Worm (Caenorhabditis elegans) whole organism, L4 larva: Measurements from ENCODE around the gene F52H2.5.
A peak's percentile ranks its signal among the peaks of the same experiment; 100 is the strongest.

Experiments used
- F10B5.3 ChIP-seq: sonication (generic microtip); optimal IDR thresholded peaks from 2 replicates; lab custom pipeline; 2016; ENCODE audit warnings: mild to moderate bottlenecking, missing genetic modification characterization, missing compliant biosample characterization
- F37D6.2 ChIP-seq: sonication (generic microtip); optimal IDR thresholded peaks from 2 replicates; lab custom pipeline; 2016; ENCODE audit warnings: mild to moderate bottlenecking, missing genetic modification characterization, missing compliant biosample characterization
- F44E2.7 ChIP-seq: fragments of 200-800 bp; sonication (Bioruptor generic); IDR thresholded peaks from 2 replicates; pipeline ENCODE4 v2.1.2; 2022; ENCODE audit warnings: missing genetic modification characterization, missing compliant biosample characterization
- T26A8.4 ChIP-seq: fragments of 200-800 bp; sonication (Bioruptor generic); IDR thresholded peaks from 2 replicates; pipeline ENCODE4 v1.3.6; 2022; ENCODE audit warnings: missing genetic modification characterization, missing compliant biosample characterization
- Y75B8A.6 ChIP-seq: fragments of 200-800 bp; sonication (Bioruptor generic); IDR thresholded peaks from 2 replicates; pipeline ENCODE4 v1.3.6; 2022; ENCODE audit warnings: missing genetic modification reagents, missing genetic modification characterization, missing compliant biosample characterization
- ZK546.5 ChIP-seq, 2 experiments: sonication (generic microtip); optimal IDR thresholded peaks; 2 replicates each; lab custom pipeline; 2017; ENCODE audit warnings: missing biosample characterization in 2 of 2, missing genetic modification characterization in 2 of 2
- aly-2 ChIP-seq: sonication (generic microtip); optimal IDR thresholded peaks from 2 replicates; lab custom pipeline; 2018; ENCODE audit warnings: missing biosample characterization, missing genetic modification characterization
- ama-1 ChIP-seq: fragments of 150-350 bp; optimal IDR thresholded peaks from 2 replicates; lab custom pipeline; 2014; ENCODE audit warnings: inconsistent platforms, mixed read lengths
- ceh-20 ChIP-seq: fragments of 200-800 bp; sonication (Bioruptor generic); IDR thresholded peaks from 2 replicates; pipeline ENCODE4 v1.3.6; 2022; ENCODE audit warnings: missing genetic modification reagents, missing genetic modification characterization, missing compliant biosample characterization
- ceh-28 ChIP-seq: fragments of 150-350 bp; optimal IDR thresholded peaks from 2 replicates; lab custom pipeline; 2014; ENCODE audit warnings: missing biosample characterization, missing genetic modification reagents, missing genetic modification characterization
- ceh-44 ChIP-seq: fragments of 200-800 bp; sonication (Bioruptor generic); IDR thresholded peaks from 2 replicates; pipeline ENCODE4 v1.3.6; 2022; ENCODE audit warnings: missing genetic modification reagents, missing genetic modification characterization, missing compliant biosample characterization
- ctbp-1 ChIP-seq: fragments of 200-800 bp; sonication (Bioruptor generic); IDR thresholded peaks from 2 replicates; pipeline ENCODE4 v1.3.6; 2022; ENCODE audit warnings: missing genetic modification reagents, missing genetic modification characterization, missing compliant biosample characterization
- daf-16 ChIP-seq, 3 experiments: sonication (generic microtip); optimal IDR thresholded peaks; 2 replicates each; lab custom pipeline; 2016 to 2017; ENCODE audit warnings: missing genetic modification characterization in 3 of 3, missing genetic modification reagents in 3 of 3, mild to moderate bottlenecking in 2 of 3, missing compliant biosample characterization in 2 of 3, missing biosample characterization in 1 of 3, moderate library complexity in 1 of 3
- dmd-6 ChIP-seq: fragments of 200-800 bp; sonication (Bioruptor generic); IDR thresholded peaks from 2 replicates; pipeline ENCODE4 v1.3.6; 2022; ENCODE audit warnings: missing genetic modification reagents, missing genetic modification characterization, missing compliant biosample characterization
- dpl-1 ChIP-seq: fragments of 150-350 bp; optimal IDR thresholded peaks from 2 replicates; lab custom pipeline; 2014; ENCODE audit warnings: missing biosample characterization, missing genetic modification reagents, missing genetic modification characterization
- dve-1 ChIP-seq: sonication (generic microtip); optimal IDR thresholded peaks from 2 replicates; lab custom pipeline; 2017; ENCODE audit warnings: antibody characterized with exemption, mild to moderate bottlenecking, missing genetic modification characterization, missing compliant biosample characterization; ENCODE audit not compliant: insufficient read depth
- egl-27 ChIP-seq: sonication (generic microtip); optimal IDR thresholded peaks from 3 replicates; lab custom pipeline; 2017; ENCODE audit warnings: missing biosample characterization, missing genetic modification reagents, missing genetic modification characterization
- fkh-10 ChIP-seq: fragments of 150-350 bp; optimal IDR thresholded peaks from 2 replicates; lab custom pipeline; 2014; ENCODE audit warnings: missing biosample characterization, missing genetic modification reagents, missing genetic modification characterization
- hlh-30 ChIP-seq: sonication (generic microtip); optimal IDR thresholded peaks from 2 replicates; lab custom pipeline; 2017; ENCODE audit warnings: antibody characterized with exemption, mild to moderate bottlenecking, missing genetic modification characterization, missing compliant biosample characterization; ENCODE audit not compliant: insufficient read depth
- lin-39 ChIP-seq: fragments of 150-350 bp; optimal IDR thresholded peaks from 2 replicates; lab custom pipeline; 2014; ENCODE audit warnings: missing biosample characterization, missing genetic modification reagents, missing genetic modification characterization
- lir-3 ChIP-seq: sonication (generic microtip); optimal IDR thresholded peaks from 2 replicates; lab custom pipeline; 2016; ENCODE audit warnings: mild to moderate bottlenecking, missing genetic modification characterization, missing compliant biosample characterization
- lsy-2 ChIP-seq, 2 experiments: fragments of 150-350 bp in 1 of 2; sonication (generic microtip) in 1 of 2; optimal IDR thresholded peaks; 2 replicates each; lab custom pipeline; 2014 to 2017; ENCODE audit warnings: missing biosample characterization in 2 of 2, missing genetic modification characterization in 2 of 2
- mep-1 ChIP-seq: fragments of 150-350 bp; sonication (generic microtip); optimal IDR thresholded peaks from 3 replicates; lab custom pipeline; 2014; ENCODE audit warnings: missing biosample characterization, missing genetic modification characterization
- mes-2 ChIP-seq: sonication (generic microtip); optimal IDR thresholded peaks from 2 replicates; lab custom pipeline; 2016; ENCODE audit warnings: missing genotype, mild to moderate bottlenecking, missing genetic modification characterization, missing compliant biosample characterization; ENCODE audit not compliant: poor library complexity, severe bottlenecking
- mxl-3 ChIP-seq: fragments of 200-800 bp; sonication (Bioruptor generic); optimal IDR thresholded peaks from 2 replicates; lab custom pipeline; 2018; ENCODE audit warnings: mild to moderate bottlenecking, missing genetic modification characterization, missing compliant biosample characterization
- nhr-237 ChIP-seq: sonication (generic microtip); optimal IDR thresholded peaks from 2 replicates; lab custom pipeline; 2017; ENCODE audit warnings: missing biosample characterization, missing genetic modification characterization
- nhr-25 ChIP-seq: sonication (generic microtip); optimal IDR thresholded peaks from 2 replicates; lab custom pipeline; 2017; ENCODE audit warnings: missing genetic modification characterization, mild to moderate bottlenecking, missing compliant biosample characterization, antibody characterized with exemption, moderate library complexity, borderline replicate concordance; ENCODE audit not compliant: insufficient read depth
- nhr-48 ChIP-seq: sonication (generic microtip); optimal IDR thresholded peaks from 2 replicates; lab custom pipeline; 2016; ENCODE audit warnings: mild to moderate bottlenecking, missing genetic modification characterization, missing compliant biosample characterization
- nhr-6 ChIP-seq: fragments of 150-350 bp; optimal IDR thresholded peaks from 2 replicates; lab custom pipeline; 2014; ENCODE audit warnings: missing biosample characterization, missing genetic modification characterization
- nhr-76 ChIP-seq: fragments of 150-350 bp; optimal IDR thresholded peaks from 2 replicates; lab custom pipeline; 2014; ENCODE audit warnings: missing biosample characterization, missing genetic modification characterization
- nhr-77 ChIP-seq: fragments of 150-350 bp; optimal IDR thresholded peaks from 2 replicates; lab custom pipeline; 2014; ENCODE audit warnings: missing biosample characterization, missing genetic modification characterization
- php-3 ChIP-seq: fragments of 200-800 bp; sonication (Bioruptor generic); IDR thresholded peaks from 2 replicates; pipeline ENCODE4 v1.3.6; 2022; ENCODE audit warnings: missing genetic modification reagents, missing genetic modification characterization, missing compliant biosample characterization
- pqm-1 ChIP-seq: sonication (generic microtip); optimal IDR thresholded peaks from 2 replicates; lab custom pipeline; 2017; ENCODE audit warnings: missing biosample characterization, missing genetic modification characterization
- rbr-2 ChIP-seq: sonication (generic microtip); optimal IDR thresholded peaks from 2 replicates; lab custom pipeline; 2016; ENCODE audit warnings: missing genotype, missing genetic modification characterization, missing compliant biosample characterization
- sdz-12 ChIP-seq: fragments of 200-800 bp; sonication (Bioruptor generic); optimal IDR thresholded peaks from 2 replicates; lab custom pipeline; 2018; ENCODE audit warnings: mild to moderate bottlenecking, missing genetic modification characterization, missing compliant biosample characterization
- skn-1 ChIP-seq: fragments of 150-350 bp; optimal IDR thresholded peaks from 2 replicates; lab custom pipeline; 2014; ENCODE audit warnings: missing biosample characterization, missing genetic modification characterization
- snpc-1.2 ChIP-seq: fragments of 200-800 bp; sonication (Bioruptor generic); IDR thresholded peaks from 2 replicates; pipeline ENCODE4 v1.3.6; 2022; ENCODE audit warnings: missing genetic modification reagents, missing genetic modification characterization, missing compliant biosample characterization
- spr-3 ChIP-seq: fragments of 200-800 bp; sonication (Bioruptor generic); optimal IDR thresholded peaks from 2 replicates; lab custom pipeline; 2018; ENCODE audit warnings: mild to moderate bottlenecking, missing genetic modification characterization, missing compliant biosample characterization
- tag-97 ChIP-seq: fragments of 200-800 bp; sonication (Bioruptor generic); IDR thresholded peaks from 2 replicates; pipeline ENCODE4 v1.3.6; 2022; ENCODE audit warnings: missing genetic modification characterization, missing compliant biosample characterization
- unc-130 ChIP-seq: sonication (generic microtip); optimal IDR thresholded peaks from 2 replicates; lab custom pipeline; 2016; ENCODE audit warnings: missing genetic modification reagents, missing genetic modification characterization, missing compliant biosample characterization
- unc-39 ChIP-seq: sonication (generic microtip); optimal IDR thresholded peaks from 2 replicates; lab custom pipeline; 2017; ENCODE audit warnings: missing biosample characterization, missing genetic modification characterization
- unc-62 ChIP-seq, 3 experiments: fragments of 150-350 bp in 1 of 3; sonication (generic microtip); optimal IDR thresholded peaks in 2 of 3; peaks in 1 of 3; 1 replicate in 1 of 3; 2 replicates in 2 of 3; lab custom pipeline; 2014 to 2017; ENCODE audit warnings: missing biosample characterization in 3 of 3, missing genetic modification characterization in 3 of 3, missing genetic modification reagents in 3 of 3, missing genotype in 1 of 3
- vab-7 ChIP-seq: fragments of 200-800 bp; sonication (Bioruptor generic); IDR thresholded peaks from 2 replicates; pipeline ENCODE4 v1.3.6; 2022; ENCODE audit warnings: missing genetic modification reagents, missing genetic modification characterization, missing compliant biosample characterization
- zag-1 ChIP-seq: fragments of 150-350 bp; optimal IDR thresholded peaks from 2 replicates; lab custom pipeline; 2014; ENCODE audit warnings: missing biosample characterization, missing genetic modification characterization
- zfp-2 ChIP-seq: sonication (generic microtip); optimal IDR thresholded peaks from 2 replicates; lab custom pipeline; 2016; ENCODE audit warnings: mild to moderate bottlenecking, missing genetic modification characterization, missing compliant biosample characterization
- zfp-3 ChIP-seq: fragments of 200-800 bp; sonication (Bioruptor generic); conservative IDR thresholded peaks from 2 replicates; pipeline ENCODE4 v1.3.6; 2022; ENCODE audit warnings: missing genetic modification reagents, missing genetic modification characterization, missing compliant biosample characterization
- zip-11 ChIP-seq: fragments of 200-800 bp; sonication (Bioruptor generic); IDR thresholded peaks from 2 replicates; pipeline ENCODE4 v1.3.6; 2022; ENCODE audit warnings: missing genetic modification characterization, missing compliant biosample characterization
- ztf-11 ChIP-seq: fragments of 150-350 bp; optimal IDR thresholded peaks from 2 replicates; lab custom pipeline; 2014; ENCODE audit warnings: missing biosample characterization, missing genetic modification characterization

F52H2.5 gene

ce11 chrX:2550665-2551064 lies 9.2 kb downstream of the F52H2.5 start:
- TF ChIP-seq fkh-10 (GFP tag; lab: Kevin White, UChicago): peak; percentile 54
- TF ChIP-seq hlh-30 (tag; lab: Kevin White, UChicago): peak; percentile 53
- TF ChIP-seq nhr-76 (tag; lab: Kevin White, UChicago): no peak

- no peak for TF ChIP-seq pqm-1 (tag; lab: Kevin White, UChicago)
- peak; percentile 11; the same call in 1 of the 2 replicates for TF ChIP-seq ceh-20 (GFP tag; lab: Robert Waterston, UW)
- peak; percentile 6 for TF ChIP-seq dpl-1 (GFP tag; lab: Kevin White, UChicago)
- no peak for TF ChIP-seq skn-1 (tag; lab: Kevin White, UChicago)
- peak; percentile 84; the same call in 1 of the 2 replicates for TF ChIP-seq F44E2.7 (GFP tag; lab: Robert Waterston, UW)
- TF ChIP-seq spr-3 (GFP tag; lab: Kevin White, UChicago): peak; percentile 7
- no peak for TF ChIP-seq ceh-28 (tag; lab: Kevin White, UChicago)
- peak; percentile 49 for TF ChIP-seq fkh-10 (GFP tag; lab: Kevin White, UChicago)
- TF ChIP-seq ztf-11 (tag; lab: Kevin White, UChicago): no peak
- peak; percentile 61 for TF ChIP-seq F10B5.3 (tag; lab: Kevin White, UChicago)
- TF ChIP-seq dmd-6 (GFP tag; lab: Robert Waterston, UW): peak; percentile 74
- TF ChIP-seq ZK546.5 (tag; optimal IDR thresholded peaks at IDR 0.05; lab: Kevin White, UChicago): no peak
- TF ChIP-seq nhr-77 (tag; lab: Kevin White, UChicago): peak; percentile 60
- peak; percentile 57 for TF ChIP-seq aly-2 (tag; lab: Kevin White, UChicago)
- TF ChIP-seq ctbp-1 (GFP tag; lab: Robert Waterston, UW): peak; percentile 83
- TF ChIP-seq ceh-44 (GFP tag; lab: Robert Waterston, UW): 0 out of 2 replicates have a peak, but pooled peaks have one; percentile 44
- TF ChIP-seq mep-1 (tag; lab: Kevin White, UChicago): peak; percentile 89
- TF ChIP-seq snpc-1.2 (GFP tag; lab: Robert Waterston, UW): peak; percentile 90
- TF ChIP-seq dve-1: peak; percentile 69
- no peak for TF ChIP-seq nhr-237 (tag; lab: Kevin White, UChicago)
- TF ChIP-seq mxl-3 (GFP tag; lab: Kevin White, UChicago): no peak
- no peak for TF ChIP-seq ama-1
- TF ChIP-seq mes-2 (tag; lab: Kevin White, UChicago): peak; percentile 74
- TF ChIP-seq zag-1: no peak
- TF ChIP-seq php-3: peak; percentile 18; the same call in 1 of the 2 replicates
- TF ChIP-seq zfp-3: 0 out of 2 replicates have a peak, but pooled peaks have one; percentile 52
- peak; percentile 69 for TF ChIP-seq rbr-2 (tag; lab: Kevin White, UChicago)
- peak; percentile 7 for TF ChIP-seq F37D6.2
- no peak for TF ChIP-seq egl-27
- peak; percentile 46 for TF ChIP-seq unc-130 (GFP tag; lab: Kevin White, UChicago)
- 0 out of 2 replicates have a peak, but pooled peaks have one; percentile 72 for TF ChIP-seq Y75B8A.6
- TF ChIP-seq lin-39 (tag; lab: Kevin White, UChicago): no peak
- TF ChIP-seq nhr-48 (tag; lab: Kevin White, UChicago): peak; percentile 59
- TF ChIP-seq zip-11 (GFP tag; lab: Robert Waterston, UW): 0 out of 2 replicates have a peak, but pooled peaks have one; percentile 64
- TF ChIP-seq tag-97: no peak
- TF ChIP-seq nhr-25 (tag; lab: Kevin White, UChicago): no peak
- peak; percentile 80 for TF ChIP-seq T26A8.4 (GFP tag; lab: Robert Waterston, UW)
- TF ChIP-seq unc-62 (GFP tag; optimal IDR thresholded peaks at IDR 0.05 in 1 of 2; lab: Kevin White, UChicago): peak in 1 of 2 experiments; percentile 85
- TF ChIP-seq unc-62 (tag; optimal IDR thresholded peaks at IDR 0.05; lab: Kevin White, UChicago): no peak
- peak; percentile 62 for TF ChIP-seq sdz-12 (GFP tag; lab: Kevin White, UChicago)
- TF ChIP-seq vab-7 (GFP tag; lab: Robert Waterston, UW): peak; percentile 87
- peak; percentile 74 for TF ChIP-seq lir-3
- no peak for TF ChIP-seq unc-39 (tag; lab: Kevin White, UChicago)
- peak; percentile 64 for TF ChIP-seq nhr-6 (tag; lab: Kevin White, UChicago)
- peak; percentile 26 for TF ChIP-seq zfp-2 (tag; lab: Kevin White, UChicago)
- peak in 1 of 2 experiments; percentile 65 for TF ChIP-seq lsy-2 (tag; optimal IDR thresholded peaks at IDR 0.05; lab: Kevin White, UChicago)
- TF ChIP-seq daf-16 (GFP tag; optimal IDR thresholded peaks at IDR 0.05; lab: Kevin White, UChicago): peak; percentile 58 to 91
- TF ChIP-seq daf-16 (tag; optimal IDR thresholded peaks at IDR 0.05; lab: Kevin White, UChicago): peak; percentile 85
These were observed 10.6 kb downstream of the F52H2.5 start for ce11 chrX:2549322-2549721.
